Worm (Caenorhabditis elegans): ENCODE results near the gene R09D1.14.
A peak's percentile ranks its signal among the peaks of the same experiment; 100 is the strongest.

R09D1.14 gene

DNA sequence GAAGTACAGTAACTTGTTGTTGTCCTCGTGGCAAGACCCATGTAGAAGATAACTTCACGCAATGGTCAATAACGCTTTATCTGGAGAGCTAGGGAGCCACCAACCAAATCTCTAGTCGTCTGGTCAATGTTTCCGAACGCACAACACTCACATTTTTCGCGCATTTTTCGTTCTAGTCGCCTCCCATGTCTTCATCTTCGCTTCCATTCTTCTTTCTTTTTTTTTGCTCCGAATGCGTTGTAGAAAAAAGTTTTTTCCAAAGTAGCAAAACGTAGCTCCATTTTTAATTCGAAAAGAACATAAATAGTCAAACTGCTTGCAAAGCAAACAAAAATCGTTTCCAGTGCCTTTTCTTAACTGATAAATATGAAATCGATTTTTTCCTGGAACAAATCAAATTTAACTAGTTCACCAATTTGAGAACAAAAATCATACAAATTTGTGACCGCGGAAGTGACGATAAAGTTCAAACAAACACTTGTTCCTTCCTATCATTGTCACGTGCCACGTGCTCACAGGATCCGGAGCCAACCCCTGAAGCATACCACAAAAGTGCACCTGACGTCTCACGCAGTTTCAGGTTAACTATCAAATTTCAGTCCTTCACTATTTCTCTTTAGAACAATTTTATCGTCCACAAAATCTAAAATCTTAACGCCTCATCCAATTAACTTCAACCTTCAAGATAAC is 40.4 kb downstream of the R09D1.14 start:
- TF ChIP-seq dpl-1 (GFP tag; optimal IDR thresholded peaks at IDR 0.05): no peak
- TF ChIP-seq nhr-80 (tag; optimal IDR thresholded peaks at IDR 0.05): peak; percentile 28

DNA sequence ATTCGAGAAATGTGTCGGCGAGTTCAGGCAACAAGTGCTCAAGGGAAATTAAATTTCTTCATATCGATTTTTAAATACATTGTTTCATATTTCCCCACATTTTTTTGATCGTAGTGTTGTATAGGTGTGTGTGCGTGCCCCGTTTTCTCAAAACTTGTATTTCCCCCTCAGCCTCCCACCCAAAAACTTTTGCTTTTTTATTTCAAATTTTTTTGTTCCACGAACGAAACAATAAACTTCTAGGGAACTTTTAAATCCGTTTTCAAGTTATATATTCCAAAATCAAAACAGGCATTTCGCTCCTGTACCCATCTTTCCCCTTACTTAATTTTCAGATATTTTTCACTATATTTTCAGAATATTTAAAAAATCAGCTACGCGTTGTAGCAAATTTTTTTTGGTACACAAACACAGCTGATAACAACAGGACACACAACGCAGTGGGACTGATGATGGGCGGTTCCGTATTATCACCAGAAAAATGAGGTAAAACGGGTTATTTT is 41.2 kb downstream of the R09D1.14 start, which contains the start of the genes M176.4 and M176.16:
TSS of gene M176.4 (plus strand) at position 301 of the 503 bp plus-strand sequence.
TSS of gene M176.16 (plus strand) at position 453 of the 503 bp plus-strand sequence.
- no peak for TF ChIP-seq B0336.3 (GFP tag; IDR thresholded peaks at IDR 0.05)
- peak; percentile 53 for TF ChIP-seq nhr-80 (tag; optimal IDR thresholded peaks at IDR 0.05)

DNA sequence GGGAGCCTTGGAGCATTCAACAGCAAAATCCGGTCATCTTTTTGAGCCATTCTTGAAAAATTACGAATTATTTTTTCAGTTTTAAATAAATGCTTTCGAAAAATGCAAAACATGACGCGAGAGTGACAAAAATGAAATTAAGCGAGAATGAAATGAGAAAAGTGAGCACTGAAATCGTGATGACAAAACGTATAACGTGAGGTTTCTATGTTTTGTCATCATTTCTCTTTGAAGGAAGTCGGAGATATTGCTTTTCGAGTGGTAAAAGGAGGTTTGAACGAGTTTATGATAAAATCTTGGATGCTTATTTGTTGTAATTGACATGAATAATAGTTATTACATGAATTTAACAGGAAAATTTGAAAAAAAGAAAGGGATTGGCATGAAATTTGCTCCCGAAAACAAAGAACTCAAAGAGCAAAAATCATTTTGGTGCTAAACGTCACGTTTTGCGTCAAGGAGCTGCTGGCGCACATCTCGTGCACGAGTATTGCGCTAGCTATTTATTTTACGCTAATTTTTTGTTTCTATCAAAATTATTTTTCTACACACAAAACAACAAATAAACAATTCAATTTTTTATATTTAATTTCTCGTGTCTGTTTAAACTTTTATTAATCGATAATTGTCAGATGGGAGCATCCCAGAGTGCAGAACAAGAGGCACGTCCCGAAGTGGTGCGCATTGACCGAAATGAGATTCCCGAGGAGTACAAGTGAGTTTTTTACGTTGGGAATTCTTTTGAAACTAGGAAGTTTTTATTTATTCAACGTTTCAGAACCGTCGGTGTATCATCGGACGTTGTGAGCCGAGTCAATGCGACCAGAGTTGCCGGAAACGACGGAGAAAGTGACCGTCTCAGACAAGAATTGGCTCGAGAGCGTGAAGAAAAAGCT is 42.7 kb downstream of the R09D1.14 start, which contains the start of the genes gss-1 and chch-3:
TSS of gene gss-1 (minus strand) at position 51 of the 896 bp plus-strand sequence.
TSS of gene chch-3 (plus strand) at position 633 of the 896 bp plus-strand sequence.
- TF ChIP-seq attf-3 (GFP tag; conservative IDR thresholded peaks at IDR 0.05): no peak
- no peak for TF ChIP-seq ztf-6 (GFP tag; IDR thresholded peaks at IDR 0.05)
- peak; percentile 93 for TF ChIP-seq ztf-18 (tag; optimal IDR thresholded peaks at IDR 0.05)
- no peak for TF ChIP-seq snpc-1.1 (tag; optimal IDR thresholded peaks at IDR 0.05; ENCODE audit: insufficient read depth)
- no peak for TF ChIP-seq ceh-79 (tag; optimal IDR thresholded peaks at IDR 0.05)
- no peak for TF ChIP-seq F55B11.4 (tag; optimal IDR thresholded peaks at IDR 0.05; ENCODE audit: borderline replicate concordance, insufficient read depth)
- no peak for TF ChIP-seq dpff-1 (tag; optimal IDR thresholded peaks at IDR 0.05)
- TF ChIP-seq ZK185.1 (tag; optimal IDR thresholded peaks at IDR 0.05; ENCODE audit: poor library complexity, severe bottlenecking): peak; percentile 25
- TF ChIP-seq lin-54 (GFP tag; optimal IDR thresholded peaks at IDR 0.05): peak; percentile 49
- no peak for TF ChIP-seq F10E7.11 (tag; optimal IDR thresholded peaks at IDR 0.05)
- TF ChIP-seq D2030.7 (GFP tag; IDR thresholded peaks at IDR 0.05): 0 out of 2 replicates have a peak, but pooled peaks have one; percentile 34
- TF ChIP-seq pbrm-1 (GFP tag; IDR thresholded peaks at IDR 0.05): no peak
- TF ChIP-seq chd-7 (tag; optimal IDR thresholded peaks at IDR 0.05): no peak
- no peak for TF ChIP-seq ceh-40 (GFP tag; IDR thresholded peaks at IDR 0.05)
- TF ChIP-seq Y53G8AR.9 (GFP tag; conservative IDR thresholded peaks at IDR 0.05): no peak
- TF ChIP-seq K11D2.4 (GFP tag; IDR thresholded peaks at IDR 0.05): peak; percentile 23; the same call in 1 of the 2 replicates
- no peak for TF ChIP-seq madf-3 (GFP tag; IDR thresholded peaks at IDR 0.05)
- TF ChIP-seq tbp1 (GFP tag; optimal IDR thresholded peaks at IDR 0.05): peak; percentile 30
- TF ChIP-seq akir-1 (GFP tag; optimal IDR thresholded peaks at IDR 0.05): no peak
- no peak for TF ChIP-seq nhr-90 (tag; optimal IDR thresholded peaks at IDR 0.05)
- no peak for TF ChIP-seq C06A6.2 (GFP tag; conservative IDR thresholded peaks at IDR 0.05)
- TF ChIP-seq bed-2 (GFP tag; IDR thresholded peaks at IDR 0.05): no peak
- TF ChIP-seq die-1 (tag; optimal IDR thresholded peaks at IDR 0.05): no peak
- no peak for TF ChIP-seq madf-10 (tag; optimal IDR thresholded peaks at IDR 0.05)
- TF ChIP-seq F23B12.7 (tag; optimal IDR thresholded peaks at IDR 0.05; ENCODE audit: insufficient read depth): no peak
- no peak for TF ChIP-seq ets-4 (GFP tag; optimal IDR thresholded peaks at IDR 0.05)
- no peak for TF ChIP-seq nhr-27 (tag; optimal IDR thresholded peaks at IDR 0.05)
- TF ChIP-seq F52B5.7 (tag; optimal IDR thresholded peaks at IDR 0.05): no peak
- TF ChIP-seq cebp-2 (GFP tag; IDR thresholded peaks at IDR 0.05): no peak
- TF ChIP-seq T07F8.4 (tag; optimal IDR thresholded peaks at IDR 0.05): no peak
- no peak for TF ChIP-seq lin-26 (GFP tag; IDR thresholded peaks at IDR 0.05)
- TF ChIP-seq madf-6 (GFP tag; IDR thresholded peaks at IDR 0.05): peak; percentile 51
- TF ChIP-seq sdz-38 (tag; optimal IDR thresholded peaks at IDR 0.05): no peak
- TF ChIP-seq nhr-179 (tag; optimal IDR thresholded peaks at IDR 0.05): no peak
- no peak for TF ChIP-seq madf-8 (GFP tag; conservative IDR thresholded peaks at IDR 0.05)
- no peak for TF ChIP-seq snpc-1.3 (tag; optimal IDR thresholded peaks at IDR 0.05; ENCODE audit: insufficient read depth)
- TF ChIP-seq efl-1 (GFP tag; optimal IDR thresholded peaks at IDR 0.05): peak; percentile 7
- no peak for TF ChIP-seq F37B4.10 (GFP tag; IDR thresholded peaks at IDR 0.05)

All from whole organism, young adult.